Fruit fly (Drosophila melanogaster): ENCODE measurements around the gene Gagr.

The Gagr gene

DNA sequence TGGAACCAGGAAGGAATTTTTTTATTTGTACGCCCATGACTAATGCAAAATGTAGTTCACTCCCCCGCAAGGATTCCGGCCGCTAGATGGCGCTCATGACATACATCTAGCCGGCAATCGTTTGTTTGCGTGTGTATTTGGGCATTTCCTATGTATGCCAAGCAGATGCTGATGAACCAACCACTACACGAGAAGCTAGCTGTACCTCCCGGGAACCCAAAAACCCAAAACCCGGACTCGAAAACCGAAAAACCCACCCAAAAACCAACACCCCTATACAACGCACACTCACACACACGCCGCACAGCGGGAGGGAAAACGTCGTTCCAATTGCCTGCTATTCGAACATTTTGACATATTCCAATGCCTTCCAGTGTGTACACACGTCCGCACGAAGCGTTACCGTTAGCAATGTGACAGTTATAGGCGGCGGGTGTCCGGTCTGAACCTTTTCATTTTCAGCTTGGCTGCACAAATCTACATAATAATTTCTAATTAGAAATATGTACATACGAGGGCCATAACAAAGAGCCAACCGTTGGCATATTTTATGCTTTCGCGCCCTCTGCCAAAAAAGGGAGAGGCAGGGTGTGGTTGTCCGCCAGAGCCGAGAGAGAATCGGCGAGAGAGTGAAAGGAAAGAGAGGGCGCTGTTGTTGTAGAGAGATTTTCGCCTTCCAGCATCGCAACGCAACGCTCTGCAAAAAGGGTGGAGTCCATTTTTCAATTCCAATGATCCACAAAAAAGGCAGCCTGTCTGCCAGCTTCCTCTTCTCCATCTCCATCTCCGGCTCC is 13.6 kb downstream of the Gagr start (continued):
- peak; percentile 68 for TF ChIP-seq Hey (tag; optimal IDR thresholded peaks at IDR 0.05)
- no peak for TF ChIP-seq CG4404 (GFP tag; IDR thresholded peaks at IDR 0.05)
- no peak for TF ChIP-seq br (optimal IDR thresholded peaks at IDR 0.05)
- no peak for TF ChIP-seq h (optimal IDR thresholded peaks at IDR 0.05)
- TF ChIP-seq seq (GFP tag; IDR thresholded peaks at IDR 0.05): peak; percentile 49; the same call in 1 of the 2 replicates
- TF ChIP-seq lbe (GFP tag; optimal IDR thresholded peaks at IDR 0.05): no peak
- no peak for TF ChIP-seq Xbp1 (GFP tag; optimal IDR thresholded peaks at IDR 0.05)
- TF ChIP-seq Ada2b (GFP tag; IDR thresholded peaks at IDR 0.05): no peak
- no peak for TF ChIP-seq fd96Cb (tag; optimal IDR thresholded peaks at IDR 0.05)
- TF ChIP-seq Ssrp (tag; optimal IDR thresholded peaks at IDR 0.05): no peak
- TF ChIP-seq Chrac-16 (GFP tag; optimal IDR thresholded peaks at IDR 0.05): no peak
- no peak for TF ChIP-seq Hand (GFP tag; optimal IDR thresholded peaks at IDR 0.05)
- peak; percentile 47 for TF ChIP-seq Deaf1 (tag; optimal IDR thresholded peaks at IDR 0.05)
- TF ChIP-seq CG6813 (GFP tag; optimal IDR thresholded peaks at IDR 0.05): no peak
- TF ChIP-seq GATAe (GFP tag; conservative IDR thresholded peaks at IDR 0.05): no peak
- TF ChIP-seq CG11696 (GFP tag; IDR thresholded peaks at IDR 0.05): no peak
- TF ChIP-seq Bgb (GFP tag; IDR thresholded peaks at IDR 0.05; ENCODE audit: partially characterized antibody): no peak
- no peak for TF ChIP-seq btn (GFP tag; optimal IDR thresholded peaks at IDR 0.05)
- no peak for TF ChIP-seq CG3995 (GFP tag; optimal IDR thresholded peaks at IDR 0.05)
- no peak for TF ChIP-seq Six4 (GFP tag; optimal IDR thresholded peaks at IDR 0.05)
- TF ChIP-seq tna (GFP tag; IDR thresholded peaks at IDR 0.05; ENCODE audit: partially characterized antibody): no peak
- TF ChIP-seq CG10267 (tag; optimal IDR thresholded peaks at IDR 0.05): no peak
- peak; percentile 55; the same call in 1 of the 2 replicates for TF ChIP-seq vvl (GFP tag; IDR thresholded peaks at IDR 0.05)
- TF ChIP-seq CG12219 (GFP tag; optimal IDR thresholded peaks at IDR 0.05): peak; percentile 1
- no peak for TF ChIP-seq CG31441 (GFP tag; IDR thresholded peaks at IDR 0.05)
- TF ChIP-seq Atf-2 (GFP tag; optimal IDR thresholded peaks at IDR 0.05): no peak
- TF ChIP-seq corto (GFP tag; optimal IDR thresholded peaks at IDR 0.05): peak; percentile 5
- TF ChIP-seq cas (GFP tag; IDR thresholded peaks at IDR 0.05): no peak
- no peak for TF ChIP-seq CG8388 (GFP tag; optimal IDR thresholded peaks at IDR 0.05)
- peak; percentile 35 for TF ChIP-seq CG32767 (GFP tag; IDR thresholded peaks at IDR 0.05)
- no peak for TF ChIP-seq en (GFP tag; optimal IDR thresholded peaks at IDR 0.05)
- TF ChIP-seq ftz-f1 (GFP tag; optimal IDR thresholded peaks at IDR 0.05): no peak
- TF ChIP-seq CG8924 (tag; optimal IDR thresholded peaks at IDR 0.05): peak; percentile 35
- peak; percentile 91 for TF ChIP-seq CTCF (GFP tag; optimal IDR thresholded peaks at IDR 0.05)
- TF ChIP-seq gfzf (GFP tag; optimal IDR thresholded peaks at IDR 0.05): no peak
- no peak for TF ChIP-seq Usf (GFP tag; optimal IDR thresholded peaks at IDR 0.05)
- TF ChIP-seq CG6791 (GFP tag; IDR thresholded peaks at IDR 0.05; ENCODE audit: partially characterized antibody): peak; percentile 56; the same call in 1 of the 3 replicates
- no peak for TF ChIP-seq CG4617 (GFP tag; optimal IDR thresholded peaks at IDR 0.05; ENCODE audit: borderline replicate concordance)
- 0 out of 2 replicates have a peak, but pooled peaks have one; percentile 28 for TF ChIP-seq bbx (GFP tag; IDR thresholded peaks at IDR 0.05; ENCODE audit: partially characterized antibody)

DNA sequence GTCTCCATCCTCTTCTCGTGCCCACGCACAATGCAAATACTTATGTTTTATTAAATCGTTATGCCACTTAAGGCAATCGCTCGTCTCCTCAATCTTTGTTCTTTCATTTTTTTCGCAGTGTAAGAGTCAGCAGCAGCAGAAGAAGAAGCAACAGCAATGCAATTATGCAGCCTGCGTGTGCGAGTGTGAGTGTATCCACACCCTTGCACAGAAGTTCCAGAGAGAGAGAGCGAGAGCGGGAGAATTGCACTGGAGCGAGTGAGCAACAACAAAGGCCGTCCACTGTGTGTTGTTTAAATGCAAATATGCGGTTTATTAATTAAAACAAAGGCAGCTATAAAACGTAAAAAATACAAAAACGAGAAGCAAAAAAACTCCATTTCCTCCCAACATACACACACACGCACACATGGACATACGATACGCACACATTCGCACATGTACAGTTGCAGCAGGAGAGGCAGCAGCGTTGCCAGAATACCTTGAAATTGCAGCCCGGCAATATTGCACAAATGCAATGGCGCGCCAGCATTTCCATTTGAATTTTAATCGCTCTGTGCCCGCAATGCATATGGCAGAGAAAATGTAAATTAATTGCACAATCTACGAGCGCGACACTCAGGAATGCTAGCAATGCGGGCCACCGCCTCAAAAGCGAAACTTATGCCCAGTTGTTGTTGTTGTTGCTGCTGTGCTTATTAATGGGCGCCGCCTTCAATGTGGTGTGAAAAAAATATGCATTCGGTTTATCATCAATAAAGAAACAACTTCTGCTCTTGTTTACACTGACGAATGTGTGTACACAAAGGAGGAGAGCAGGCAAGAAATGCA is 14.4 kb downstream of the Gagr start:
- no peak for TF ChIP-seq ham (GFP tag; IDR thresholded peaks at IDR 0.05)
- TF ChIP-seq hb (GFP tag; IDR thresholded peaks at IDR 0.05; ENCODE audit: partially characterized antibody): no peak
- TF ChIP-seq gro (GFP tag; optimal IDR thresholded peaks at IDR 0.05): no peak
- peak; percentile 20 for TF ChIP-seq CG14965 (GFP tag; optimal IDR thresholded peaks at IDR 0.05; ENCODE audit: borderline replicate concordance)
- no peak for TF ChIP-seq Taf1 (GFP tag; IDR thresholded peaks at IDR 0.05)
- TF ChIP-seq ATbp (GFP tag; optimal IDR thresholded peaks at IDR 0.05): peak; percentile 71
- no peak for TF ChIP-seq grn (GFP tag; optimal IDR thresholded peaks at IDR 0.05)
- peak; percentile 41 for TF ChIP-seq CTCF (GFP tag; optimal IDR thresholded peaks at IDR 0.05)
- no peak for TF ChIP-seq Sin3A (optimal IDR thresholded peaks at IDR 0.05)
- peak; percentile 33 for TF ChIP-seq CG3163 (GFP tag; optimal IDR thresholded peaks at IDR 0.05)
- TF ChIP-seq CG8388 (GFP tag; optimal IDR thresholded peaks at IDR 0.05): no peak
- no peak for TF ChIP-seq CG2712 (tag; optimal IDR thresholded peaks at IDR 0.05)
- TF ChIP-seq HLH3B (GFP tag; IDR thresholded peaks at IDR 0.05): no peak
- peak; percentile 48 for TF ChIP-seq fd64A (GFP tag; optimal IDR thresholded peaks at IDR 0.05)

Measured in whole organism, embryonic.